Worm (Caenorhabditis elegans) whole organism, L1 larva: Measurements from ENCODE around the gene drd-1.

Experiments
- Y116A8C.19 ChIP-seq: sonication (generic microtip); optimal IDR thresholded peaks from 2 replicates; lab custom pipeline; 2016; ENCODE audit warnings: missing compliant biosample characterization, missing genetic modification characterization, borderline replicate concordance
- aha-1 ChIP-seq: fragments of 150-350 bp; optimal IDR thresholded peaks from 2 replicates; lab custom pipeline; 2014; ENCODE audit warnings: missing biosample characterization, missing genetic modification characterization
- alr-1 ChIP-seq: fragments of 200-800 bp; sonication (Bioruptor generic); optimal IDR thresholded peaks from 2 replicates; lab custom pipeline; 2018; ENCODE audit warnings: borderline replicate concordance, mild to moderate bottlenecking, missing genetic modification characterization, missing compliant biosample characterization
- ceh-63 ChIP-seq: fragments of 200-800 bp; sonication (Bioruptor generic); optimal IDR thresholded peaks from 2 replicates; lab custom pipeline; 2018; ENCODE audit warnings: mild to moderate bottlenecking, missing genetic modification characterization, missing compliant biosample characterization
- ceh-8 ChIP-seq: fragments of 200-800 bp; sonication (Bioruptor generic); optimal IDR thresholded peaks from 2 replicates; lab custom pipeline; 2018; ENCODE audit warnings: mild to moderate bottlenecking, missing genetic modification characterization, moderate library complexity, missing compliant biosample characterization
- ceh-88 ChIP-seq: fragments of 200-800 bp; sonication (Bioruptor generic); IDR thresholded peaks from 2 replicates; pipeline ENCODE4 v1.3.6; 2022; ENCODE audit warnings: missing genetic modification characterization, missing compliant biosample characterization
- ceh-90 ChIP-seq: sonication (generic microtip); optimal IDR thresholded peaks from 2 replicates; lab custom pipeline; 2016; ENCODE audit warnings: missing genetic modification characterization, missing compliant biosample characterization
- dsc-1 ChIP-seq: sonication (generic microtip); optimal IDR thresholded peaks from 2 replicates; lab custom pipeline; 2016; ENCODE audit warnings: mild to moderate bottlenecking, missing genetic modification characterization, missing compliant biosample characterization
- efl-1 ChIP-seq, 4 experiments: fragments of 150-350 bp; optimal IDR thresholded peaks in 3 of 4; peaks in 1 of 4; 1 replicate in 1 of 4; 2 replicates in 3 of 4; lab custom pipeline; 2014; ENCODE audit warnings: missing biosample characterization in 2 of 4, missing genetic modification characterization in 2 of 4, missing genetic modification reagents in 2 of 4
- elt-2 ChIP-seq: sonication (generic microtip); optimal IDR thresholded peaks from 2 replicates; lab custom pipeline; 2016; ENCODE audit warnings: missing genetic modification characterization, mild to moderate bottlenecking, inconsistent platforms, missing compliant biosample characterization, missing genetic modification reagents
- ets-5 ChIP-seq: fragments of 200-800 bp; sonication (Bioruptor generic); IDR thresholded peaks from 2 replicates; pipeline ENCODE4 v1.3.6; 2022; ENCODE audit warnings: missing genetic modification characterization, missing compliant biosample characterization
- fkh-10 ChIP-seq: sonication (generic microtip); optimal IDR thresholded peaks from 2 replicates; lab custom pipeline; 2017; ENCODE audit warnings: missing biosample characterization, missing genetic modification reagents, missing genetic modification characterization
- fkh-8 ChIP-seq: sonication (generic microtip); optimal IDR thresholded peaks from 2 replicates; lab custom pipeline; 2016; ENCODE audit warnings: mild to moderate bottlenecking, missing genetic modification characterization, missing compliant biosample characterization
- grh-1 ChIP-seq: fragments of 200-800 bp; sonication (Bioruptor generic); IDR thresholded peaks from 2 replicates; pipeline ENCODE4 v1.3.6; 2022; ENCODE audit warnings: missing genetic modification reagents, missing genetic modification characterization, missing compliant biosample characterization
- hlh-17 ChIP-seq: fragments of 200-800 bp; sonication (Bioruptor generic); optimal IDR thresholded peaks from 2 replicates; lab custom pipeline; 2018; ENCODE audit warnings: missing genetic modification characterization, mild to moderate bottlenecking, missing compliant biosample characterization, moderate library complexity, borderline replicate concordance
- hlh-4 ChIP-seq: sonication (generic microtip); optimal IDR thresholded peaks from 2 replicates; lab custom pipeline; 2016; ENCODE audit warnings: mild to moderate bottlenecking, missing genetic modification characterization, missing compliant biosample characterization
- hpl-2 ChIP-seq: fragments of 150-350 bp; optimal IDR thresholded peaks from 2 replicates; lab custom pipeline; 2014; ENCODE audit warnings: missing biosample characterization, missing genetic modification reagents, missing genetic modification characterization
- isw-1 ChIP-seq: fragments of 200-800 bp; sonication (Bioruptor generic); IDR thresholded peaks from 2 replicates; pipeline ENCODE4 v1.3.6; 2022; ENCODE audit warnings: missing genetic modification characterization, missing compliant biosample characterization
- lin-14 ChIP-seq: fragments of 200-800 bp; sonication (Bioruptor generic); optimal IDR thresholded peaks from 2 replicates; lab custom pipeline; 2018; ENCODE audit warnings: mild to moderate bottlenecking, missing genetic modification characterization, moderate library complexity, missing compliant biosample characterization
- lin-35 ChIP-seq, 2 experiments: fragments of 150-350 bp; optimal IDR thresholded peaks; 2 replicates each; lab custom pipeline; 2014; ENCODE audit warnings: missing biosample characterization in 2 of 2, missing genetic modification characterization in 2 of 2, missing genetic modification reagents in 2 of 2
- lir-3 ChIP-seq: sonication (generic microtip); optimal IDR thresholded peaks from 2 replicates; lab custom pipeline; 2016; ENCODE audit warnings: mild to moderate bottlenecking, missing genetic modification characterization, moderate library complexity, missing compliant biosample characterization; ENCODE audit not compliant: poor library complexity
- mep-1 ChIP-seq: fragments of 150-350 bp; optimal IDR thresholded peaks from 2 replicates; lab custom pipeline; 2014; ENCODE audit warnings: missing biosample characterization, missing genetic modification characterization
- nhr-11 ChIP-seq: fragments of 150-350 bp; optimal IDR thresholded peaks from 2 replicates; lab custom pipeline; 2014; ENCODE audit warnings: missing biosample characterization, missing genetic modification characterization
- nhr-19 ChIP-seq: fragments of 200-800 bp; sonication (Bioruptor generic); conservative IDR thresholded peaks from 2 replicates; pipeline ENCODE4 v1.3.6; 2022; ENCODE audit warnings: missing genetic modification characterization, missing compliant biosample characterization
- nhr-237 ChIP-seq: fragments of 150-350 bp; optimal IDR thresholded peaks from 2 replicates; lab custom pipeline; 2014; ENCODE audit warnings: missing biosample characterization, missing genetic modification characterization
- nhr-77 ChIP-seq: fragments of 150-350 bp; optimal IDR thresholded peaks from 2 replicates; lab custom pipeline; 2014; ENCODE audit warnings: missing biosample characterization, missing genetic modification characterization
- nhr-84 ChIP-seq: sonication (generic microtip); optimal IDR thresholded peaks from 2 replicates; lab custom pipeline; 2017; ENCODE audit warnings: missing biosample characterization, missing genetic modification characterization
- pax-3 ChIP-seq: fragments of 200-800 bp; sonication (Bioruptor generic); optimal IDR thresholded peaks from 2 replicates; lab custom pipeline; 2018; ENCODE audit warnings: mild to moderate bottlenecking, missing genetic modification characterization, moderate library complexity, missing compliant biosample characterization
- snu-23 ChIP-seq: sonication (generic microtip); optimal IDR thresholded peaks from 2 replicates; lab custom pipeline; 2016; ENCODE audit warnings: missing genetic modification characterization, missing compliant biosample characterization
- tbx-2 ChIP-seq: sonication (generic microtip); optimal IDR thresholded peaks from 2 replicates; lab custom pipeline; 2016; ENCODE audit warnings: missing genetic modification characterization, missing compliant biosample characterization
- tlp-1 ChIP-seq: fragments of 150-350 bp; optimal IDR thresholded peaks from 2 replicates; lab custom pipeline; 2014; ENCODE audit warnings: missing biosample characterization, missing genetic modification characterization
- unc-98 ChIP-seq: fragments of 200-800 bp; sonication (Bioruptor generic); IDR thresholded peaks from 2 replicates; pipeline ENCODE4 v1.3.6; 2022; ENCODE audit warnings: missing genetic modification characterization, missing compliant biosample characterization
- vab-15 ChIP-seq: sonication (generic microtip); optimal IDR thresholded peaks from 2 replicates; lab custom pipeline; 2017; ENCODE audit warnings: missing genotype, mild to moderate bottlenecking, missing genetic modification characterization, missing compliant biosample characterization
- xbp-1 ChIP-seq: sonication (generic microtip); optimal IDR thresholded peaks from 2 replicates; lab custom pipeline; 2016; ENCODE audit warnings: missing genetic modification characterization, missing compliant biosample characterization
- ztf-11 ChIP-seq, 2 experiments: sonication (generic microtip); optimal IDR thresholded peaks; 2 replicates each; lab custom pipeline; 2016 to 2017; ENCODE audit warnings: missing genetic modification characterization in 2 of 2, missing biosample characterization in 1 of 2, missing compliant biosample characterization in 1 of 2
- ztf-4 ChIP-seq: fragments of 150-350 bp; optimal IDR thresholded peaks from 2 replicates; lab custom pipeline; 2014; ENCODE audit warnings: missing biosample characterization, missing genetic modification characterization

Gene drd-1

DNA sequence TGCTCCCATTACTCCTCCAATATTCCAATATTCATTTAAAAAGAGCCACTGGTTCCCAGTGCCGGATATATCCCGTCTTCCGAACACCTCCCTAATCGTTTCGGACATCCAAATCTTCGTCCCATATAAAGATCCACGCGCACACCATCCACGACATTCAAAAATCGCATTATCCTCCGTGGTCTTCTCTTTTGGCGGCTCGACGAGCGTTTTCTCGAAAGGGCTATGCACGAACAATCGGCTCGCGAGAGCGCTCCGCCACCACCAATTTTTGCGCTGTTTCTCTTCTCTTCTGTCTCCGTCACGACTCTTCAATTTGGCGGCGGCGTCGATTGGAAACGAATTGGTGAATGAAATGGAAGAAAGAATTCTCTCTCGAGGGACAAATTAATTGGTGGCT, 34.6 kb upstream of the drd-1 start:
- TF ChIP-seq unc-98 (GFP tag; lab: Robert Waterston, UW): no peak
- TF ChIP-seq hlh-17: no peak
- TF ChIP-seq Y116A8C.19 (tag; lab: Kevin White, UChicago): no peak
- peak; percentile 32 for TF ChIP-seq lin-14 (GFP tag; lab: Kevin White, UChicago)
- TF ChIP-seq dsc-1: no peak
- TF ChIP-seq snu-23 (GFP tag; lab: Kevin White, UChicago): no peak

DNA sequence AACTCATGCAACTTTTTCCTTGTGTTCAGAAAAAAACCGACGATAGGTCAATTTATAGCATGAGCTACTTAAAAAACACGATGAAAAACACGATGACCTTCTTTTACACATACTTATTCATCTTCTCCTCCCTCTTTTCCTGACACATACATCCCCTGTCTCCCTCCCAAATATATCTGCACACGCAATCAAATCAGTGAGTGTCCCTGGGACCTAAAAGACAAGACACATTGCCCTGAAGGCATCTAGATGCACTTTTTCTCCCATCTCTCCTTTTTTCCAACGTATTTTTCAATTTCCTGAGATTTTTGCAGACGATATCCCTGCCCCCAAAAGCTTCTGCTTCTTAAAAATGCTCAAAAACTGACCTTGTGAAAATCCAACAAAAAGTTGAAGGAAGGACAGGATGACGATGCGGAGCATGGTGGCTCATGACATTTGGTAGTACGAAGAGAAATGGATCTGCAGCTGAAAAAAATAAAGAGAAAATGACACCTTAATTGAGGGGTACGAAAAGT, 33.6 kb upstream of the drd-1 start, which contains the start of gene C26D10.6:
Gene C26D10.6, minus strand, starts transcription at position 468 of the 518 bp plus-strand sequence.
- TF ChIP-seq lin-14 (GFP tag; lab: Kevin White, UChicago) (peak; percentile 32), efl-1 (optimal IDR thresholded peaks at IDR 0.05; lab: Kevin White, UChicago) (no peak), efl-1 (GFP tag; optimal IDR thresholded peaks at IDR 0.05 in 1 of 2; lab: Kevin White, UChicago) (peak in 1 of 2 experiments; percentile 48), tbx-2 (tag; lab: Kevin White, UChicago) (no peak), aha-1 (no peak), fkh-10 (peak; percentile 11), vab-15 (tag; lab: Kevin White, UChicago) (no peak), ztf-11 (tag; optimal IDR thresholded peaks at IDR 0.05; lab: Kevin White, UChicago) (no peak)

DNA sequence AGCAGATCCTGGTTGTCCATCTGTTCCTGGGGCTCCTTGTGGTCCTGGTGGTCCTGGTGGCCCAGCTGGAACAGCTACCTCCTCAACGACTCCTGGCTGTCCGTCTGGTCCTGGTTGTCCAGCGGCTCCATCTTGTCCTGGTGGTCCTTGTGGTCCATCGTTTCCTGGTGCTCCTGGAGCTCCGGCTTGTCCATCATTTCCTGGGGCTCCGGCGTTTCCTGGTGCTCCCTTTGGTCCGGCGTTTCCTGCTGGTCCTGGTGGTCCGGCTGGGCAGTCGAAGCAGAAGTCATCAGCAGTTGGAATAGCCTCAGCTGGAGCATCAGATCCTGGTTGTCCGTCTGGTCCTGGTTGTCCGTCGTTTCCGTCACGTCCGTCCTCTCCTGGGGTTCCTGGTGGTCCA, 29.4 kb upstream of the drd-1 start:
- TF ChIP-seq hlh-4 (tag; lab: Kevin White, UChicago) (no peak), ceh-8 (GFP tag; lab: Kevin White, UChicago) (no peak), nhr-77 (no peak), alr-1 (no peak), snu-23 (GFP tag; lab: Kevin White, UChicago) (no peak), hpl-2 (GFP tag; lab: Kevin White, UChicago) (no peak), pax-3 (tag; lab: Kevin White, UChicago) (no peak), mep-1 (tag; lab: Kevin White, UChicago) (no peak), lin-35 (GFP tag; optimal IDR thresholded peaks at IDR 0.05; lab: Kevin White, UChicago) (no peak), ceh-63 (GFP tag; lab: Kevin White, UChicago) (no peak), ets-5 (GFP tag; lab: Robert Waterston, UW) (no peak), lin-14 (GFP tag; lab: Kevin White, UChicago) (no peak), elt-2 (tag; lab: Kevin White, UChicago) (no peak), grh-1 (GFP tag; lab: Robert Waterston, UW) (no peak), tlp-1 (tag; lab: Kevin White, UChicago) (no peak), fkh-8 (no peak), nhr-237 (tag; lab: Kevin White, UChicago) (no peak)

DNA sequence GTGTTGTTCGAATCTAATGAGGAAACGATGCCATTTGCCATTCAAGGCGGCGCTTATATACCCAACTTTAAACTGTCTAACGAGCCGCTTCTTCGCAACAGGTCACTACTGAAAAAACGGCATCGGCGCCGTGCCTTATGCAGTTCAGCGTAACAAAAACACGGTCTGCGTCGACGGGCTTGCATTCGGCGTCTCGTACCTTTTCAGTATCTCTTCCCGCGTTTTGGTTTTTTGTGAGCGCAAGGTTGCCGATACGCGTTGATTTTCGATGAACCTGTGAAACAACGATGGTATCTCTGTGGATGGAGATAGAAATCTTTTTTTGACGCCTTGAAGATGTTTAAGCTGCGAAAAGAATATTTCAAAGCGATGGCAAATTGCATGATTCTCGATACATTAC, 28.5 kb upstream of the drd-1 start, which contains the start of gene col-77:
Gene col-77, minus strand, starts transcription at position 32 of the 400 bp plus-strand sequence.
- TF ChIP-seq xbp-1 (tag; lab: Kevin White, UChicago): no peak
- no peak for TF ChIP-seq nhr-84 (tag; lab: Kevin White, UChicago)
- TF ChIP-seq snu-23 (GFP tag; lab: Kevin White, UChicago): no peak
- no peak for TF ChIP-seq ceh-8 (GFP tag; lab: Kevin White, UChicago)
- TF ChIP-seq lin-14 (GFP tag; lab: Kevin White, UChicago): peak; percentile 31
- TF ChIP-seq, all 84 proteins: peak for 1

DNA sequence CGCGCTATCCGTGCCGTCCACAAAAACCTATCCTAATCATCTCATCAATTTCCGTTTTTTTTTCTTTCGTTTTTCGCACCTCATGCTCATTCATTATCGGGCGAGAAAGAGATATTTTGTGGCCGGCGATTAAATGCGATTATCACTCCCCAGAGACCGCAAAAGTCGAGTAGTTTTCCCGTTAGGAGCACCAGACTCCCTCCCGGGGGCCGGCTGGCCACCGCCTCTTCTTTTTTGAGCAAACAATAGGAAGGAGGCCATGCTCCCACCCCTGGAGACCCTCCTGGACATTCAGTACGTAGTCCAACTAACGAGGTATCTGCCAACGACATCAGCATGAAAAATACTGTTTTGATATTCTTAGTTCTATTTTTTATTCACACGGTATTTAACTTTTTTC, 27.4 kb upstream of the drd-1 start, which contains the start of gene M195.2:
Gene M195.2, plus strand, starts transcription at position 301 of the 400 bp plus-strand sequence.
- TF ChIP-seq ceh-90 (tag; lab: Kevin White, UChicago) (no peak), isw-1 (GFP tag; lab: Robert Waterston, UW) (no peak), vab-15 (tag; lab: Kevin White, UChicago) (no peak), ztf-4 (tag; lab: Kevin White, UChicago) (no peak), fkh-10 (no peak), xbp-1 (tag; lab: Kevin White, UChicago) (no peak), ceh-63 (GFP tag; lab: Kevin White, UChicago) (no peak), ceh-88 (no peak), nhr-11 (tag; lab: Kevin White, UChicago) (no peak), lir-3 (tag; lab: Kevin White, UChicago) (no peak), nhr-19 (GFP tag; lab: Robert Waterston, UW) (no peak), ztf-11 (tag; optimal IDR thresholded peaks at IDR 0.05; lab: Kevin White, UChicago) (no peak)
- TF ChIP-seq, all 84 proteins: peak for 0
